Fruit fly (Drosophila melanogaster): Measurements from ENCODE around the gene MED27.

dm6 chr3R:5686049-5686757 is 31.3 kb downstream of the MED27 start:
- no peak for TF ChIP-seq CG8478 (optimal IDR thresholded peaks at IDR 0.05)
- no peak for TF ChIP-seq CTCF (optimal IDR thresholded peaks at IDR 0.05)

Data from S2 (cell line).